Worm (Caenorhabditis elegans) whole organism, midembryonic: Measurements from ENCODE around the gene D2021.4.

Experiments
- ztf-23 ChIP-seq: fragments of 200-800 bp; sonication (Bioruptor generic); IDR thresholded peaks from 2 replicates; pipeline ENCODE4 v1.3.6; 2022; ENCODE audit warnings: missing genetic modification reagents, missing genetic modification characterization, missing compliant biosample characterization
- ztf-29 ChIP-seq: fragments of 200-800 bp; sonication (Bioruptor generic); IDR thresholded peaks from 2 replicates; pipeline ENCODE4 v1.3.6; 2022; ENCODE audit warnings: missing genetic modification reagents, missing genetic modification characterization, missing compliant biosample characterization

ce11 chrX:8598491-8598890 is 49.6 kb upstream of the D2021.4 start:
- TF ChIP-seq ztf-29 (GFP tag; lab: Robert Waterston, UW) (no peak), ztf-23 (no peak)
